Worm (Caenorhabditis elegans): ENCODE measurements around the gene ceh-7.

ce11 chrII:8726700-8727099 is 23.1 kb upstream of the ceh-7 start, which contains the start of gene T01B7.9:
- no peak for TF ChIP-seq tbx-2 (tag; optimal IDR thresholded peaks at IDR 0.05)
- no peak for TF ChIP-seq zip-5 (tag; optimal IDR thresholded peaks at IDR 0.05)
- TF ChIP-seq sdc-2 (tag; optimal IDR thresholded peaks at IDR 0.05), result no peak
- no peak for TF ChIP-seq elt-2 (tag; optimal IDR thresholded peaks at IDR 0.05)
- no peak for TF ChIP-seq unc-3 (GFP tag; conservative IDR thresholded peaks at IDR 0.05)
- TF ChIP-seq unc-3 (tag; optimal IDR thresholded peaks at IDR 0.05), result no peak
- TF ChIP-seq pqm-1 (tag; optimal IDR thresholded peaks at IDR 0.05), result no peak
- no peak for TF ChIP-seq ceh-31 (tag; optimal IDR thresholded peaks at IDR 0.05)
- TF ChIP-seq pros-1 (tag; optimal IDR thresholded peaks at IDR 0.05), result no peak

Data from whole organism, late embryonic.